Worm (Caenorhabditis elegans): ENCODE results near the gene K02C4.3.

ce11 chrII:8071012-8071625, 15.5 kb downstream of the K02C4.3 start:
- no peak for TF ChIP-seq egl-27 (tag; optimal IDR thresholded peaks at IDR 0.05)
- no peak for TF ChIP-seq ceh-16 (tag; optimal IDR thresholded peaks at IDR 0.05)
- no peak for TF ChIP-seq elt-1 (tag; optimal IDR thresholded peaks at IDR 0.05)
- TF ChIP-seq snpc-4 (tag; optimal IDR thresholded peaks at IDR 0.05): no peak
- TF ChIP-seq unc-62 (GFP tag; optimal IDR thresholded peaks at IDR 0.05): no peak

All from whole organism, L3 larva.